Worm (Caenorhabditis elegans) whole organism, mixed stage, embryonic: ENCODE results near the gene clp-1.

ENCODE experiments used
- M03D4.4 ChIP-seq: sonication (generic microtip); optimal IDR thresholded peaks from 2 replicates; lab custom pipeline; 2017; ENCODE audit warnings: mild to moderate bottlenecking, missing genetic modification characterization, missing compliant biosample characterization
- ces-1 ChIP-seq: fragments of 150-350 bp; optimal IDR thresholded peaks from 2 replicates; lab custom pipeline; 2014; ENCODE audit warnings: missing biosample characterization, missing genetic modification reagents, missing genetic modification characterization
- elt-3 ChIP-seq: fragments of 150-350 bp; optimal IDR thresholded peaks from 2 replicates; lab custom pipeline; 2014; ENCODE audit warnings: missing biosample characterization, missing genetic modification characterization
- lin-13 ChIP-seq: fragments of 150-350 bp; optimal IDR thresholded peaks from 2 replicates; lab custom pipeline; 2014; ENCODE audit warnings: missing biosample characterization, missing genetic modification characterization
- mep-1 ChIP-seq: fragments of 150-350 bp; optimal IDR thresholded peaks from 2 replicates; lab custom pipeline; 2017; ENCODE audit warnings: missing biosample characterization, missing genetic modification reagents, missing genetic modification characterization, inconsistent platforms
- nhr-28 ChIP-seq: fragments of 150-350 bp; optimal IDR thresholded peaks from 2 replicates; lab custom pipeline; 2014; ENCODE audit warnings: missing biosample characterization, missing genetic modification characterization
- pha-4 ChIP-seq: fragments of 150-350 bp; optimal IDR thresholded peaks from 2 replicates; lab custom pipeline; 2018; ENCODE audit warnings: missing biosample characterization, missing genetic modification reagents, missing genetic modification characterization

ce11 chrIII:8013582-8013981 lies 33.8 kb downstream of the clp-1 start:
- TF ChIP-seq mep-1 (tag; lab: Kevin White, UChicago) (no peak), elt-3 (tag; lab: Kevin White, UChicago) (no peak), pha-4 (tag; lab: Kevin White, UChicago) (no peak), lin-13 (no peak), M03D4.4 (tag; lab: Kevin White, UChicago) (no peak), nhr-28 (tag; lab: Kevin White, UChicago) (no peak), ces-1 (GFP tag; lab: Kevin White, UChicago) (no peak)
